Fruit fly (Drosophila melanogaster): ENCODE data around the gene CG9107.

Gene CG9107

dm6 chr2L:6024345-6024907, at the start of gene CG9107:
TSS of gene CG9107 (minus strand) at chr2L:6024539.
- TF ChIP-seq Mnt (GFP tag; optimal IDR thresholded peaks at IDR 0.05) (peak; percentile 54), CG1620 (GFP tag; optimal IDR thresholded peaks at IDR 0.05) (no peak)

dm6 chr2L:6073894-6074293, 49.6 kb upstream of the CG9107 start:
- TF ChIP-seq tj (GFP tag; optimal IDR thresholded peaks at IDR 0.05) (no peak), CG7101 (tag; optimal IDR thresholded peaks at IDR 0.05) (no peak), CG33017 (tag; optimal IDR thresholded peaks at IDR 0.05) (no peak), pad (GFP tag; optimal IDR thresholded peaks at IDR 0.05) (no peak), CG12768 (GFP tag; optimal IDR thresholded peaks at IDR 0.05) (no peak), ovo (GFP tag; optimal IDR thresholded peaks at IDR 0.05) (no peak), CG1620 (GFP tag; optimal IDR thresholded peaks at IDR 0.05) (no peak), CG5204 (GFP tag; optimal IDR thresholded peaks at IDR 0.05) (no peak)

dm6 chr2L:6072124-6072523, 47.8 kb upstream of the CG9107 start:
- no peak for TF ChIP-seq Hr96 (GFP tag; optimal IDR thresholded peaks at IDR 0.05)

- TF ChIP-seq ovo (GFP tag; optimal IDR thresholded peaks at IDR 0.05) (peak; percentile 35), pad (GFP tag; optimal IDR thresholded peaks at IDR 0.05) (peak; percentile 42), Clk (GFP tag; optimal IDR thresholded peaks at IDR 0.05) (peak; percentile 44), CG33017 (tag; optimal IDR thresholded peaks at IDR 0.05) (peak; percentile 53), tj (GFP tag; optimal IDR thresholded peaks at IDR 0.05) (peak; percentile 39), Crg-1 (GFP tag; optimal IDR thresholded peaks at IDR 0.05) (no peak), cnc (optimal IDR thresholded peaks at IDR 0.05) (no peak), Hr96 (GFP tag; optimal IDR thresholded peaks at IDR 0.05) (no peak), toe (GFP tag; optimal IDR thresholded peaks at IDR 0.05) (peak; percentile 85), bab1 (GFP tag; optimal IDR thresholded peaks at IDR 0.05) (peak; percentile 36), kay (GFP tag; ENCODE audit: borderline replicate concordance) (no peak), CG14711 (tag; optimal IDR thresholded peaks at IDR 0.05) (peak; percentile 70), CG1620 (GFP tag; optimal IDR thresholded peaks at IDR 0.05) (peak; percentile 56), CG7101 (tag; optimal IDR thresholded peaks at IDR 0.05) (peak; percentile 68), Mnt (GFP tag; optimal IDR thresholded peaks at IDR 0.05) (peak; percentile 64), CG12768 (GFP tag; optimal IDR thresholded peaks at IDR 0.05) (peak; percentile 60), CG11617 (GFP tag; optimal IDR thresholded peaks at IDR 0.05) (peak; percentile 82), cic (GFP tag; optimal IDR thresholded peaks at IDR 0.05) (peak; percentile 14), CG7045 (GFP tag; optimal IDR thresholded peaks at IDR 0.05) (peak; percentile 74), CG5204 (GFP tag; optimal IDR thresholded peaks at IDR 0.05) (no peak)
Observed at dm6 chr2L:6070656-6071231, 46.4 kb upstream of the CG9107 start, which contains the start of the genes CG9154 and Kr-h2. TSS of gene CG9154 (minus strand) at chr2L:6070686. TSS of gene Kr-h2 (plus strand) at chr2L:6070990.

dm6 chr2L:6068544-6069251, 44.4 kb upstream of the CG9107 start, which contains the start of the genes CG9150 and Pfdn1:
TSS of gene CG9150 (minus strand) at chr2L:6068594.
TSS of gene Pfdn1 (plus strand) at chr2L:6069079.
- TF ChIP-seq Clk (GFP tag; optimal IDR thresholded peaks at IDR 0.05) (no peak), bab1 (GFP tag; optimal IDR thresholded peaks at IDR 0.05) (peak; percentile 66), CG14711 (tag; optimal IDR thresholded peaks at IDR 0.05) (no peak), toe (GFP tag; optimal IDR thresholded peaks at IDR 0.05) (no peak), CG7101 (tag; optimal IDR thresholded peaks at IDR 0.05) (peak; percentile 22), tj (GFP tag; optimal IDR thresholded peaks at IDR 0.05) (peak; percentile 16), Mnt (GFP tag; optimal IDR thresholded peaks at IDR 0.05) (peak; percentile 66)

dm6 chr2L:6065823-6066222, 41.5 kb upstream of the CG9107 start, which contains the start of the genes Fbw5 and CG9147:
TSS of gene Fbw5 (minus strand) at chr2L:6065953.
TSS of gene CG9147 (plus strand) at chr2L:6065997.
- peak; percentile 99 for TF ChIP-seq CG7101 (tag; optimal IDR thresholded peaks at IDR 0.05)
- TF ChIP-seq pad (GFP tag; optimal IDR thresholded peaks at IDR 0.05), result peak; percentile 88
- TF ChIP-seq CG14711 (tag; optimal IDR thresholded peaks at IDR 0.05), result peak; percentile 98
- TF ChIP-seq cnc (optimal IDR thresholded peaks at IDR 0.05), result no peak
- TF ChIP-seq Clk (GFP tag; optimal IDR thresholded peaks at IDR 0.05), result peak; percentile 67
- peak; percentile 88 for TF ChIP-seq tj (GFP tag; optimal IDR thresholded peaks at IDR 0.05)
- TF ChIP-seq toe (GFP tag; optimal IDR thresholded peaks at IDR 0.05), result peak; percentile 54
- no peak for TF ChIP-seq kay (GFP tag; ENCODE audit: borderline replicate concordance)
- peak; percentile 99 for TF ChIP-seq bab1 (GFP tag; optimal IDR thresholded peaks at IDR 0.05)
- peak; percentile 85 for TF ChIP-seq cic (GFP tag; optimal IDR thresholded peaks at IDR 0.05)
- TF ChIP-seq CG5204 (GFP tag; optimal IDR thresholded peaks at IDR 0.05), result no peak
- TF ChIP-seq CG7045 (GFP tag; optimal IDR thresholded peaks at IDR 0.05), result peak; percentile 89
- TF ChIP-seq CG11617 (GFP tag; optimal IDR thresholded peaks at IDR 0.05), result peak; percentile 93
- peak; percentile 97 for TF ChIP-seq CG12768 (GFP tag; optimal IDR thresholded peaks at IDR 0.05)
- peak; percentile 71 for TF ChIP-seq CG1620 (GFP tag; optimal IDR thresholded peaks at IDR 0.05)
- peak; percentile 87 for TF ChIP-seq Hr96 (GFP tag; optimal IDR thresholded peaks at IDR 0.05)
- peak; percentile 99 for TF ChIP-seq CG33017 (tag; optimal IDR thresholded peaks at IDR 0.05)
- TF ChIP-seq ovo (GFP tag; optimal IDR thresholded peaks at IDR 0.05), result no peak
- peak; percentile 78 for TF ChIP-seq Mnt (GFP tag; optimal IDR thresholded peaks at IDR 0.05)
- peak; percentile 95 for TF ChIP-seq Crg-1 (GFP tag; optimal IDR thresholded peaks at IDR 0.05)
